Worm (Caenorhabditis elegans) whole organism, L4 larva: ENCODE data around the gene EGAP4.1.

Source experiments
- F49E8.2 ChIP-seq: sonication (generic microtip); optimal IDR thresholded peaks from 2 replicates; lab custom pipeline; 2016; ENCODE audit warnings: missing compliant biosample characterization, mild to moderate bottlenecking, missing genetic modification characterization, borderline replicate concordance
- egl-43 ChIP-seq: fragments of 200-800 bp; sonication (Bioruptor generic); IDR thresholded peaks from 2 replicates; pipeline ENCODE4 v1.3.6; 2022; ENCODE audit warnings: missing genetic modification reagents, missing genetic modification characterization, missing compliant biosample characterization
- fos-1 ChIP-seq: fragments of 150-350 bp; optimal IDR thresholded peaks from 2 replicates; lab custom pipeline; 2014; ENCODE audit warnings: missing biosample characterization, missing genetic modification characterization
- lin-39 ChIP-seq: fragments of 150-350 bp; optimal IDR thresholded peaks from 2 replicates; lab custom pipeline; 2014; ENCODE audit warnings: missing biosample characterization, missing genetic modification reagents, missing genetic modification characterization
- mdl-1 ChIP-seq, 2 experiments: fragments of 150-350 bp in 1 of 2; sonication (generic microtip) in 1 of 2; optimal IDR thresholded peaks; 2 replicates each; lab custom pipeline; 2014 to 2017; ENCODE audit warnings: missing biosample characterization in 2 of 2, missing genetic modification characterization in 2 of 2
- mdt-29 ChIP-seq: fragments of 200-800 bp; sonication (Bioruptor generic); IDR thresholded peaks from 2 replicates; pipeline ENCODE4 v1.3.6; 2022; ENCODE audit warnings: missing genetic modification reagents, missing genetic modification characterization, missing compliant biosample characterization
- nhr-25 ChIP-seq: sonication (generic microtip); optimal IDR thresholded peaks from 2 replicates; lab custom pipeline; 2017; ENCODE audit warnings: missing genetic modification characterization, mild to moderate bottlenecking, missing compliant biosample characterization, antibody characterized with exemption, moderate library complexity, borderline replicate concordance; ENCODE audit not compliant: insufficient read depth
- pha-4 ChIP-seq, 2 experiments: fragments of 150-350 bp in 1 of 2; fragments of 200-800 bp in 1 of 2; sonication (Bioruptor generic) in 1 of 2; IDR thresholded peaks in 1 of 2; optimal IDR thresholded peaks in 1 of 2; 2 replicates each; pipeline versions ENCODE4 v1.3.6 to Lab custom; 2014 to 2022; ENCODE audit warnings: missing genetic modification characterization in 2 of 2, missing genetic modification reagents in 2 of 2, missing biosample characterization in 1 of 2, missing compliant biosample characterization in 1 of 2
- snpc-4 ChIP-seq: fragments of 150-350 bp; optimal IDR thresholded peaks from 2 replicates; lab custom pipeline; 2014; ENCODE audit warnings: missing biosample characterization, missing genetic modification characterization
- spr-1 ChIP-seq: sonication (generic microtip); optimal IDR thresholded peaks from 2 replicates; lab custom pipeline; 2016; ENCODE audit warnings: mild to moderate bottlenecking, missing genetic modification characterization, missing compliant biosample characterization
- unc-130 ChIP-seq: sonication (generic microtip); optimal IDR thresholded peaks from 2 replicates; lab custom pipeline; 2016; ENCODE audit warnings: missing genetic modification reagents, missing genetic modification characterization, missing compliant biosample characterization
- unc-62 ChIP-seq, 3 experiments: fragments of 150-350 bp in 1 of 3; sonication (generic microtip); optimal IDR thresholded peaks in 2 of 3; peaks in 1 of 3; 1 replicate in 1 of 3; 2 replicates in 2 of 3; lab custom pipeline; 2014 to 2017; ENCODE audit warnings: missing biosample characterization in 3 of 3, missing genetic modification characterization in 3 of 3, missing genetic modification reagents in 3 of 3, missing genotype in 1 of 3
- zag-1 ChIP-seq: fragments of 150-350 bp; optimal IDR thresholded peaks from 2 replicates; lab custom pipeline; 2014; ENCODE audit warnings: missing biosample characterization, missing genetic modification characterization
- zip-2 ChIP-seq: fragments of 150-350 bp; optimal IDR thresholded peaks from 2 replicates; lab custom pipeline; 2014; ENCODE audit warnings: missing biosample characterization, missing genetic modification characterization

- TF ChIP-seq pha-4 (GFP tag; IDR thresholded peaks at IDR 0.05; lab: Robert Waterston, UW) (no peak), pha-4 (tag; optimal IDR thresholded peaks at IDR 0.05; lab: Kevin White, UChicago) (no peak), zip-2 (tag; lab: Kevin White, UChicago) (no peak), zag-1 (tag; lab: Kevin White, UChicago) (no peak), F49E8.2 (tag; lab: Kevin White, UChicago) (no peak), nhr-25 (tag; lab: Kevin White, UChicago) (no peak), snpc-4 (tag; lab: Kevin White, UChicago) (no peak), unc-130 (GFP tag; lab: Kevin White, UChicago) (no peak), unc-62 (GFP tag; optimal IDR thresholded peaks at IDR 0.05 in 1 of 2; lab: Kevin White, UChicago) (peak in 1 of 2 experiments; percentile 35), unc-62 (tag; optimal IDR thresholded peaks at IDR 0.05; lab: Kevin White, UChicago) (no peak), fos-1 (tag; lab: Kevin White, UChicago) (no peak), mdl-1 (tag; optimal IDR thresholded peaks at IDR 0.05; lab: Kevin White, UChicago) (peak in 1 of 2 experiments; percentile 9), spr-1 (tag; lab: Kevin White, UChicago) (no peak), egl-43 (GFP tag; lab: Robert Waterston, UW) (no peak), mdt-29 (no peak), lin-39 (tag; lab: Kevin White, UChicago) (no peak)
Measured at ce11 chrX:8719888-8720287, 7.3 kb downstream of the EGAP4.1 start.
